Fruit fly (Drosophila melanogaster) whole organism, embryonic: ENCODE data around the gene NT1.

Experiments
- Abd-B ChIP-seq: fragments of 200-800 bp; sonication (Bioruptor generic); optimal IDR thresholded peaks from 2 replicates; lab custom pipeline; 2018; ENCODE audit warnings: missing biosample characterization, mild to moderate bottlenecking, missing genetic modification characterization, moderate library complexity
- Atf3 ChIP-seq: fragments of 200-800 bp; sonication (Bioruptor generic); optimal IDR thresholded peaks from 3 replicates; lab custom pipeline; 2016; ENCODE audit warnings: missing biosample characterization, missing genetic modification characterization
- BtbVII ChIP-seq: fragments of 200-800 bp; sonication (Bioruptor generic); optimal IDR thresholded peaks from 3 replicates; lab custom pipeline; 2017; ENCODE audit warnings: missing biosample characterization, mild to moderate bottlenecking, missing genetic modification characterization
- C15 ChIP-seq: fragments of 200-800 bp; sonication (Bioruptor generic); IDR thresholded peaks from 3 replicates; pipeline ENCODE4 v1.3.6; 2022; ENCODE audit warnings: missing biosample characterization, missing genetic modification characterization
- CG10147 ChIP-seq: fragments of 200-800 bp; sonication (Bioruptor generic); optimal IDR thresholded peaks from 2 replicates; lab custom pipeline; 2019; ENCODE audit warnings: missing biosample characterization, mild to moderate bottlenecking, missing genetic modification characterization, moderate library complexity
- CG1024 ChIP-seq: fragments of 200-800 bp; sonication (Bioruptor generic); IDR thresholded peaks from 2 replicates; pipeline ENCODE4 v1.3.6; 2022; ENCODE audit warnings: missing biosample characterization, missing genetic modification characterization
- CG10274 ChIP-seq: fragments of 200-800 bp; sonication (Bioruptor generic); optimal IDR thresholded peaks from 3 replicates; lab custom pipeline; 2017; ENCODE audit warnings: missing biosample characterization, mild to moderate bottlenecking, missing genetic modification characterization
- CG10654 ChIP-seq: fragments of 200-800 bp; sonication (Bioruptor generic); optimal IDR thresholded peaks from 2 replicates; lab custom pipeline; 2016; ENCODE audit warnings: missing biosample characterization, missing genetic modification characterization
- CG11695 ChIP-seq: fragments of 200-800 bp; sonication (Bioruptor generic); IDR thresholded peaks from 3 replicates; pipeline ENCODE4 v1.3.6; 2022; ENCODE audit warnings: missing biosample characterization, missing genetic modification characterization
- CG11696 ChIP-seq: fragments of 200-800 bp; sonication (Bioruptor generic); IDR thresholded peaks from 2 replicates; pipeline ENCODE4 v1.3.6; 2022; ENCODE audit warnings: missing biosample characterization, missing genetic modification characterization
- CG12236 ChIP-seq: fragments of 200-800 bp; sonication (Bioruptor generic); optimal IDR thresholded peaks from 2 replicates; lab custom pipeline; 2016; ENCODE audit warnings: missing biosample characterization, missing genetic modification characterization
- CG12769 ChIP-seq: fragments of 200-800 bp; sonication (Bioruptor generic); optimal IDR thresholded peaks from 2 replicates; lab custom pipeline; 2019; ENCODE audit warnings: missing biosample characterization, mild to moderate bottlenecking, missing genetic modification characterization, moderate library complexity
- CG14860 ChIP-seq: fragments of 200-800 bp; sonication (Bioruptor generic); IDR thresholded peaks from 3 replicates; pipeline ENCODE4 v1.3.6; 2022; ENCODE audit warnings: missing biosample characterization, missing genetic modification characterization; ENCODE audit not compliant: partially characterized antibody
- CG17829 ChIP-seq: fragments of 200-800 bp; optimal IDR thresholded peaks from 2 replicates; lab custom pipeline; 2019; ENCODE audit warnings: missing biosample characterization, mild to moderate bottlenecking, missing genetic modification characterization, moderate library complexity
- CG34224 ChIP-seq: fragments of 200-800 bp; sonication (Bioruptor generic); IDR thresholded peaks from 3 replicates; pipeline ENCODE4 v1.3.6; 2022; ENCODE audit warnings: missing biosample characterization, missing genetic modification characterization; ENCODE audit not compliant: partially characterized antibody
- CG4820 ChIP-seq: fragments of 200-800 bp; sonication (Bioruptor generic); optimal IDR thresholded peaks from 3 replicates; lab custom pipeline; 2016; ENCODE audit warnings: missing biosample characterization, missing genetic modification characterization
- CG5953 ChIP-seq: fragments of 200-800 bp; sonication (Bioruptor generic); IDR thresholded peaks from 2 replicates; pipeline ENCODE4 v1.3.6; 2022; ENCODE audit warnings: missing biosample characterization, missing genetic modification characterization
- CG7745 ChIP-seq: fragments of 200-800 bp; sonication (Bioruptor generic); optimal IDR thresholded peaks from 2 replicates; lab custom pipeline; 2018; ENCODE audit warnings: missing biosample characterization, mild to moderate bottlenecking, missing genetic modification characterization, moderate library complexity
- CG8089 ChIP-seq: fragments of 200-800 bp; sonication (Bioruptor generic); optimal IDR thresholded peaks from 3 replicates; lab custom pipeline; 2016; ENCODE audit warnings: missing biosample characterization, missing genetic modification characterization
- CG9797 ChIP-seq: fragments of 200-800 bp; sonication (Bioruptor generic); optimal IDR thresholded peaks from 3 replicates; lab custom pipeline; 2018; ENCODE audit warnings: missing biosample characterization, mild to moderate bottlenecking, missing genetic modification characterization
- CG9932 ChIP-seq: fragments of 200-800 bp; sonication (Bioruptor generic); IDR thresholded peaks from 2 replicates; pipeline ENCODE4 v1.3.6; 2022; ENCODE audit warnings: missing biosample characterization, missing genetic modification characterization
- Chrac-16 ChIP-seq: fragments of 200-800 bp; sonication (Bioruptor generic); optimal IDR thresholded peaks from 3 replicates; lab custom pipeline; 2016; ENCODE audit warnings: missing biosample characterization, missing genetic modification characterization
- CrebB ChIP-seq: fragments of 200-800 bp; sonication (Bioruptor generic); optimal IDR thresholded peaks from 3 replicates; lab custom pipeline; 2018; ENCODE audit warnings: missing biosample characterization, mild to moderate bottlenecking, missing genetic modification characterization
- Fer2 ChIP-seq: fragments of 200-800 bp; sonication (Bioruptor generic); optimal IDR thresholded peaks from 2 replicates; lab custom pipeline; 2018; ENCODE audit warnings: missing biosample characterization, mild to moderate bottlenecking, missing genetic modification characterization, moderate library complexity
- Gsc ChIP-seq: fragments of 200-800 bp; sonication (Bioruptor generic); IDR thresholded peaks from 2 replicates; pipeline ENCODE4 v1.3.6; 2022; ENCODE audit warnings: missing biosample characterization, missing genetic modification characterization
- HHEX ChIP-seq: fragments of 200-800 bp; sonication (Bioruptor generic); optimal IDR thresholded peaks from 3 replicates; lab custom pipeline; 2017; ENCODE audit warnings: missing biosample characterization, mild to moderate bottlenecking, missing genetic modification characterization, missing genetic modification reagents
- HLH3B ChIP-seq: fragments of 200-800 bp; sonication (Bioruptor generic); IDR thresholded peaks from 2 replicates; pipeline ENCODE4 v1.3.6; 2022; ENCODE audit warnings: missing biosample characterization, missing genetic modification characterization
- Hr39 ChIP-seq: fragments of >200 bp; optimal IDR thresholded peaks from 2 replicates; lab custom pipeline; 2017
- MTF-1 ChIP-seq: fragments of 200-800 bp; sonication (Bioruptor generic); optimal IDR thresholded peaks from 2 replicates; lab custom pipeline; 2018; ENCODE audit warnings: missing biosample characterization, mild to moderate bottlenecking, missing genetic modification characterization, borderline replicate concordance
- Myb ChIP-seq: fragments of 200-800 bp; sonication (Bioruptor generic); optimal IDR thresholded peaks from 2 replicates; lab custom pipeline; 2016; ENCODE audit warnings: missing biosample characterization, missing genetic modification characterization
- Nf-YA ChIP-seq: fragments of 200-800 bp; sonication (Bioruptor generic); IDR thresholded peaks from 2 replicates; pipeline ENCODE4 v1.3.6; 2022; ENCODE audit warnings: missing biosample characterization, missing genetic modification characterization
- Spps ChIP-seq: fragments of 200-800 bp; sonication (Bioruptor generic); optimal IDR thresholded peaks from 2 replicates; lab custom pipeline; 2018; ENCODE audit warnings: missing biosample characterization, mild to moderate bottlenecking, missing genetic modification characterization
- Sry-δ ChIP-seq: fragments of 200-800 bp; sonication (Bioruptor generic); optimal IDR thresholded peaks from 2 replicates; lab custom pipeline; 2016; ENCODE audit warnings: missing biosample characterization, missing genetic modification characterization
- aop ChIP-seq: fragments of 200-800 bp; sonication (Bioruptor generic); IDR thresholded peaks from 2 replicates; pipeline ENCODE4 v1.3.6; 2022; ENCODE audit warnings: missing biosample characterization, missing genetic modification characterization
- ara ChIP-seq: fragments of 200-800 bp; sonication (Bioruptor generic); IDR thresholded peaks from 2 replicates; pipeline ENCODE4 v1.3.6; 2022; ENCODE audit warnings: missing biosample characterization, missing genetic modification characterization
- cato ChIP-seq: fragments of 200-800 bp; sonication (Bioruptor generic); optimal IDR thresholded peaks from 2 replicates; lab custom pipeline; 2016; ENCODE audit warnings: missing biosample characterization, missing genetic modification characterization, borderline replicate concordance
- crc ChIP-seq: fragments of 200-800 bp; sonication (Bioruptor generic); optimal IDR thresholded peaks from 2 replicates; lab custom pipeline; 2016; ENCODE audit warnings: missing biosample characterization, missing genetic modification characterization
- exex ChIP-seq: fragments of 200-800 bp; sonication (Bioruptor generic); optimal IDR thresholded peaks from 4 replicates; lab custom pipeline; 2018; ENCODE audit warnings: missing biosample characterization, mild to moderate bottlenecking, missing genetic modification characterization, moderate library complexity
- ftz-f1 ChIP-seq: fragments of 200-800 bp; sonication (Bioruptor generic); optimal IDR thresholded peaks from 2 replicates; lab custom pipeline; 2016; ENCODE audit warnings: missing biosample characterization, missing genetic modification characterization
- grn ChIP-seq: fragments of 200-800 bp; sonication (Bioruptor generic); optimal IDR thresholded peaks from 3 replicates; lab custom pipeline; 2017; ENCODE audit warnings: missing biosample characterization, missing genetic modification characterization
- ind ChIP-seq: fragments of 200-800 bp; sonication (Bioruptor generic); optimal IDR thresholded peaks from 3 replicates; lab custom pipeline; 2016; ENCODE audit warnings: missing biosample characterization, missing genetic modification characterization
- lola ChIP-seq, 3 experiments: fragments of >200 bp in 2 of 3; fragments of 200-800 bp in 1 of 3; sonication (Bioruptor generic) in 1 of 3; optimal IDR thresholded peaks; 2 replicates each; lab custom pipeline; 2017 to 2019; ENCODE audit warnings: missing biosample characterization in 3 of 3, missing genetic modification characterization in 3 of 3, mild to moderate bottlenecking in 1 of 3, moderate library complexity in 1 of 3
- odd ChIP-seq: fragments of 200-800 bp; sonication (Bioruptor generic); optimal IDR thresholded peaks from 2 replicates; lab custom pipeline; 2017; ENCODE audit warnings: missing biosample characterization, mild to moderate bottlenecking, missing genetic modification characterization
- pum ChIP-seq: fragments of 200-800 bp; sonication (Bioruptor generic); optimal IDR thresholded peaks from 2 replicates; lab custom pipeline; 2016; ENCODE audit warnings: missing biosample characterization, missing genetic modification characterization
- schlank ChIP-seq: fragments of 200-800 bp; sonication (Bioruptor generic); optimal IDR thresholded peaks from 2 replicates; lab custom pipeline; 2018; ENCODE audit warnings: missing biosample characterization, mild to moderate bottlenecking, missing genetic modification characterization
- scrt ChIP-seq: fragments of 200-800 bp; sonication (Bioruptor generic); optimal IDR thresholded peaks from 2 replicates; lab custom pipeline; 2018; ENCODE audit warnings: missing biosample characterization, mild to moderate bottlenecking, missing genetic modification characterization, moderate library complexity
- sima ChIP-seq: fragments of 200-800 bp; sonication (Bioruptor generic); optimal IDR thresholded peaks from 2 replicates; lab custom pipeline; 2016; ENCODE audit warnings: missing biosample characterization, missing genetic modification characterization
- slp2 ChIP-seq: fragments of 200-800 bp; sonication (Bioruptor generic); optimal IDR thresholded peaks from 2 replicates; lab custom pipeline; 2016; ENCODE audit warnings: missing biosample characterization, missing genetic modification characterization
- toy ChIP-seq: fragments of 200-800 bp; sonication (Bioruptor generic); IDR thresholded peaks from 2 replicates; pipeline ENCODE4 v1.3.6; 2022; ENCODE audit warnings: missing biosample characterization, missing genetic modification characterization
- twi ChIP-seq: fragments of 200-800 bp; optimal IDR thresholded peaks from 2 replicates; lab custom pipeline; 2019; ENCODE audit warnings: missing biosample characterization, mild to moderate bottlenecking, missing genetic modification characterization, moderate library complexity
- vfl ChIP-seq: fragments of 200-800 bp; sonication (Bioruptor generic); optimal IDR thresholded peaks from 2 replicates; lab custom pipeline; 2016; ENCODE audit warnings: missing biosample characterization, missing genetic modification characterization
- wdn ChIP-seq: fragments of 200-800 bp; sonication (Bioruptor generic); IDR thresholded peaks from 2 replicates; pipeline ENCODE4 v1.3.6; 2022; ENCODE audit warnings: missing biosample characterization, missing genetic modification characterization

NT1 gene

DNA sequence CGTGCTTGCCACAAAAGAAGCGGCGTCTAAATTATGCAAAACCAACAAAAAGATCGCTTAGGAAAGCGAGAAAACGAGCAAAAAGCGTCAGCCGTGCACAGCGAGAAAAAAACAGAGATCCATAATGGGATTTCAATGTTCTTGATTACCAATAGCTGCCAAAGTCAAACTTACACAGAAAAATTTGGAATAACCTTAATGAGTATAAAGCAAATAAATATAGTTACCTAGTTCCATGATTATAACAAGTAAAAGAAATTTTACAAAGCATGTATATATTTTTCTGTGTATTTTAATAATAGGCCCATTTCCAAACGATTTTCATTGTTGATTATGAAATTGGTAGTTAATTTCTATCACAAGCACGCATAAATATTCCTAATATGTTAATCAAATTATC is 25.7 kb upstream of the NT1 start (continued):
- TF ChIP-seq exex (tag; lab: Kevin White, UChicago) (no peak), CG11696 (GFP tag; lab: Robert Waterston, UW) (no peak), Sry-δ (GFP tag; lab: Kevin White, UChicago) (no peak), BtbVII (no peak), ind (GFP tag; lab: Kevin White, UChicago) (peak; percentile 16), wdn (GFP tag; lab: Robert Waterston, UW) (no peak), CG14860 (no peak), odd (GFP tag; lab: Kevin White, UChicago) (no peak), Gsc (GFP tag; lab: Robert Waterston, UW) (no peak), CG10274 (GFP tag; lab: Kevin White, UChicago) (no peak), Atf3 (no peak), HHEX (GFP tag; lab: Kevin White, UChicago) (no peak), pum (GFP tag; lab: Kevin White, UChicago) (no peak), HLH3B (GFP tag; lab: Robert Waterston, UW) (peak; percentile 41; the same call in 1 of the 2 replicates), C15 (no peak), CrebB (tag; lab: Kevin White, UChicago) (no peak), Abd-B (GFP tag; lab: Kevin White, UChicago) (peak; percentile 21), CG1024 (GFP tag; lab: Robert Waterston, UW) (no peak), ftz-f1 (GFP tag; lab: Kevin White, UChicago) (no peak), cato (GFP tag; lab: Kevin White, UChicago) (no peak), aop (GFP tag; lab: Robert Waterston, UW) (no peak), ara (GFP tag; lab: Robert Waterston, UW) (peak; percentile 38; the same call in 1 of the 2 replicates), scrt (GFP tag; lab: Kevin White, UChicago) (no peak), CG5953 (GFP tag; lab: Robert Waterston, UW) (no peak), CG34224 (GFP tag; lab: Robert Waterston, UW) (no peak), CG4820 (GFP tag; lab: Kevin White, UChicago) (peak; percentile 35), Fer2 (no peak), CG17829 (peak; percentile 52), CG9932 (GFP tag; lab: Robert Waterston, UW) (no peak), CG12769 (tag; lab: Kevin White, UChicago) (no peak), CG10147 (no peak), lola (GFP tag; optimal IDR thresholded peaks at IDR 0.05; lab: Kevin White, UChicago) (no peak), MTF-1 (GFP tag; lab: Kevin White, UChicago) (no peak), twi (tag; lab: Kevin White, UChicago) (no peak), CG12236 (GFP tag; lab: Kevin White, UChicago) (no peak), slp2 (GFP tag; lab: Kevin White, UChicago) (no peak), Myb (GFP tag; lab: Kevin White, UChicago) (no peak), Hr39 (no peak), schlank (no peak), crc (GFP tag; lab: Kevin White, UChicago) (no peak), CG10654 (GFP tag; lab: Kevin White, UChicago) (no peak), sima (GFP tag; lab: Kevin White, UChicago) (no peak), Chrac-16 (GFP tag; lab: Kevin White, UChicago) (no peak), Nf-YA (GFP tag; lab: Robert Waterston, UW) (0 out of 2 replicates have a peak, but pooled peaks have one; percentile 16), CG9797 (no peak), CG8089 (GFP tag; lab: Kevin White, UChicago) (no peak), grn (GFP tag; lab: Kevin White, UChicago) (no peak), Spps (tag; lab: Kevin White, UChicago) (no peak), CG7745 (tag; lab: Kevin White, UChicago) (no peak), CG11695 (GFP tag; lab: Robert Waterston, UW) (no peak; the same call in 2 of the 3 replicates), toy (GFP tag; lab: Robert Waterston, UW) (no peak), vfl (no peak)
